Worm (Caenorhabditis elegans): ENCODE results near the gene mltn-13.

ce11 chrX:4397460-4397859, 50.7 kb downstream of the mltn-13 start:
- TF ChIP-seq ama-1 (optimal IDR thresholded peaks at IDR 0.05) (no peak), flt-1 (GFP tag; IDR thresholded peaks at IDR 0.05) (no peak), hnd-1 (tag; optimal IDR thresholded peaks at IDR 0.05) (no peak), scrt-1 (GFP tag; IDR thresholded peaks at IDR 0.05) (no peak), hmg-4 (GFP tag; optimal IDR thresholded peaks at IDR 0.05) (no peak), ceh-13 (GFP tag; optimal IDR thresholded peaks at IDR 0.05) (no peak), pes-1 (GFP tag; IDR thresholded peaks at IDR 0.05) (no peak), tra-4 (tag; optimal IDR thresholded peaks at IDR 0.05) (no peak), F13C5.2 (tag; optimal IDR thresholded peaks at IDR 0.05) (no peak)

All from whole organism, early embryonic.